Worm (Caenorhabditis elegans) whole organism, L4/young adult: Measurements from ENCODE around the gene T27D12.1.

Source experiments
- W03F9.2 ChIP-seq: fragments of 150-350 bp; optimal IDR thresholded peaks from 2 replicates; lab custom pipeline; 2014; ENCODE audit warnings: missing biosample characterization, missing genetic modification characterization
- him-1 ChIP-seq: sonication (generic microtip); optimal IDR thresholded peaks from 2 replicates; lab custom pipeline; 2016; ENCODE audit warnings: missing genotype, missing genetic modification reagents, missing genetic modification characterization, missing compliant biosample characterization

- TF ChIP-seq him-1 (tag; lab: Kevin White, UChicago) = no peak
- no peak for TF ChIP-seq W03F9.2
Measured at ce11 chrII:11890596-11890995, 48.2 kb downstream of the T27D12.1 start.
